Fruit fly (Drosophila melanogaster) whole organism, prepupa: ENCODE measurements around the gene CG6000.

Experiments used
- Blimp-1 ChIP-seq: fragments of 200-800 bp; sonication (Bioruptor generic); optimal IDR thresholded peaks from 3 replicates; lab custom pipeline; 2017; ENCODE audit warnings: missing biosample characterization, missing genetic modification characterization, mild to moderate bottlenecking, moderate library complexity, missing genetic modification reagents
- CG10631 ChIP-seq: fragments of 200-800 bp; sonication (Bioruptor generic); optimal IDR thresholded peaks from 2 replicates; lab custom pipeline; 2016; ENCODE audit warnings: missing biosample characterization, missing genetic modification characterization
- CG10669 ChIP-seq: fragments of 200-800 bp; sonication (Bioruptor generic); optimal IDR thresholded peaks from 3 replicates; lab custom pipeline; 2018; ENCODE audit warnings: missing biosample characterization, mild to moderate bottlenecking, missing genetic modification characterization, moderate library complexity
- CG11762 ChIP-seq: fragments of 200-800 bp; sonication (Bioruptor generic); optimal IDR thresholded peaks from 3 replicates; lab custom pipeline; 2016; ENCODE audit warnings: missing biosample characterization, missing genetic modification characterization; ENCODE audit not compliant: insufficient read depth
- CG11902 ChIP-seq: fragments of 200-800 bp; sonication (Bioruptor generic); optimal IDR thresholded peaks from 3 replicates; lab custom pipeline; 2016; ENCODE audit warnings: missing biosample characterization, missing genetic modification characterization
- CG15336 ChIP-seq: fragments of 200-800 bp; sonication (Bioruptor generic); IDR thresholded peaks from 2 replicates; pipeline ENCODE4 v1.3.6; 2022; ENCODE audit warnings: missing biosample characterization, missing genetic modification characterization
- CG1621 ChIP-seq: fragments of 200-800 bp; sonication (Bioruptor generic); optimal IDR thresholded peaks from 3 replicates; lab custom pipeline; 2018; ENCODE audit warnings: missing biosample characterization, mild to moderate bottlenecking, missing genetic modification characterization
- CG16779 ChIP-seq: fragments of 200-800 bp; sonication (Bioruptor generic); optimal IDR thresholded peaks from 3 replicates; lab custom pipeline; 2017; ENCODE audit warnings: missing biosample characterization, mild to moderate bottlenecking, missing genetic modification characterization
- CG32006 ChIP-seq: fragments of 200-800 bp; sonication (Bioruptor generic); optimal IDR thresholded peaks from 3 replicates; lab custom pipeline; 2017; ENCODE audit warnings: missing biosample characterization, mild to moderate bottlenecking, missing genetic modification characterization
- CG34406 ChIP-seq: fragments of 200-800 bp; sonication (Bioruptor generic); optimal IDR thresholded peaks from 3 replicates; lab custom pipeline; 2016; ENCODE audit warnings: missing biosample characterization, missing genetic modification characterization
- CG3919 ChIP-seq: fragments of 200-800 bp; sonication (Bioruptor generic); optimal IDR thresholded peaks from 3 replicates; lab custom pipeline; 2016; ENCODE audit warnings: missing biosample characterization, missing genetic modification characterization
- CG4318 ChIP-seq: fragments of 200-800 bp; sonication (Bioruptor generic); optimal IDR thresholded peaks from 3 replicates; lab custom pipeline; 2017; ENCODE audit warnings: missing biosample characterization, mild to moderate bottlenecking, missing genetic modification characterization
- CG6163 ChIP-seq: fragments of 200-800 bp; sonication (Bioruptor generic); IDR thresholded peaks from 3 replicates; pipeline ENCODE4 v1.3.6; 2022; ENCODE audit warnings: missing biosample characterization, missing genetic modification characterization
- CG6276 ChIP-seq: fragments of 200-800 bp; sonication (Bioruptor generic); optimal IDR thresholded peaks from 2 replicates; lab custom pipeline; 2017; ENCODE audit warnings: missing biosample characterization, mild to moderate bottlenecking, missing genetic modification characterization
- CG6854 ChIP-seq: fragments of 200-800 bp; sonication (Bioruptor generic); optimal IDR thresholded peaks from 2 replicates; lab custom pipeline; 2017; ENCODE audit warnings: missing biosample characterization, mild to moderate bottlenecking, missing genetic modification characterization
- CG8119 ChIP-seq: fragments of 200-800 bp; sonication (Bioruptor generic); IDR thresholded peaks from 3 replicates; pipeline ENCODE4 v1.3.6; 2022; ENCODE audit warnings: missing biosample characterization, missing genetic modification characterization
- CG8319 ChIP-seq: fragments of 200-800 bp; sonication (Bioruptor generic); optimal IDR thresholded peaks from 3 replicates; lab custom pipeline; 2016; ENCODE audit warnings: missing biosample characterization, missing genetic modification characterization
- CG8632 ChIP-seq: fragments of 200-800 bp; sonication (Bioruptor generic); optimal IDR thresholded peaks from 3 replicates; lab custom pipeline; 2016; ENCODE audit warnings: missing biosample characterization, missing genetic modification characterization
- Eip75B ChIP-seq: fragments of 200-800 bp; sonication (Bioruptor generic); optimal IDR thresholded peaks from 3 replicates; lab custom pipeline; 2016; ENCODE audit warnings: missing biosample characterization, missing genetic modification characterization
- Eip78C ChIP-seq: fragments of 200-800 bp; sonication (Bioruptor generic); peaks from one replicate; lab custom pipeline; 2016; ENCODE audit warnings: missing biosample characterization, missing genetic modification characterization
- Eip93F ChIP-seq: fragments of 200-800 bp; sonication (Bioruptor generic); optimal IDR thresholded peaks from 2 replicates; lab custom pipeline; 2016; ENCODE audit warnings: missing biosample characterization, mild to moderate bottlenecking, missing genetic modification characterization
- Ets21C ChIP-seq: fragments of 200-800 bp; sonication (Bioruptor generic); optimal IDR thresholded peaks from 3 replicates; lab custom pipeline; 2016; ENCODE audit warnings: missing biosample characterization, missing genetic modification characterization
- Ets96B ChIP-seq: fragments of 200-800 bp; optimal IDR thresholded peaks from 2 replicates; lab custom pipeline; 2019; ENCODE audit warnings: missing biosample characterization, mild to moderate bottlenecking, missing genetic modification characterization, moderate library complexity
- Hr39 ChIP-seq: fragments of 200-800 bp; sonication (Bioruptor generic); optimal IDR thresholded peaks from 2 replicates; lab custom pipeline; 2016; ENCODE audit warnings: missing biosample characterization, missing genetic modification characterization
- Hr4 ChIP-seq: fragments of 200-800 bp; sonication (Bioruptor generic); optimal IDR thresholded peaks from 3 replicates; lab custom pipeline; 2016; ENCODE audit warnings: missing biosample characterization, missing genetic modification characterization
- Lpt ChIP-seq: fragments of 200-800 bp; sonication (Bioruptor generic); optimal IDR thresholded peaks from 3 replicates; lab custom pipeline; 2016; ENCODE audit warnings: missing biosample characterization, missing genetic modification characterization
- OdsH ChIP-seq: fragments of 200-800 bp; sonication (Bioruptor generic); optimal IDR thresholded peaks from 3 replicates; lab custom pipeline; 2016; ENCODE audit warnings: missing biosample characterization, missing genetic modification characterization
- Smox ChIP-seq: fragments of 200-800 bp; sonication (Bioruptor generic); optimal IDR thresholded peaks from 3 replicates; lab custom pipeline; 2016; ENCODE audit warnings: missing biosample characterization, missing genetic modification characterization
- Sox102F ChIP-seq: fragments of 200-800 bp; sonication (Bioruptor generic); optimal IDR thresholded peaks from 2 replicates; lab custom pipeline; 2016; ENCODE audit warnings: missing biosample characterization, mild to moderate bottlenecking, missing genetic modification characterization
- Sox14 ChIP-seq: fragments of 200-800 bp; sonication (Bioruptor generic); optimal IDR thresholded peaks from 3 replicates; lab custom pipeline; 2016; ENCODE audit warnings: missing biosample characterization, missing genetic modification characterization
- achi ChIP-seq: fragments of 200-800 bp; sonication (Bioruptor generic); optimal IDR thresholded peaks from 3 replicates; lab custom pipeline; 2016; ENCODE audit warnings: missing biosample characterization, missing genetic modification characterization
- acj6 ChIP-seq: fragments of 200-800 bp; sonication (Bioruptor generic); optimal IDR thresholded peaks from 3 replicates; lab custom pipeline; 2016; ENCODE audit warnings: missing biosample characterization, missing genetic modification characterization
- dac ChIP-seq: fragments of 200-800 bp; sonication (Bioruptor generic); optimal IDR thresholded peaks from 2 replicates; lab custom pipeline; 2017; ENCODE audit warnings: missing biosample characterization, mild to moderate bottlenecking, missing genetic modification characterization
- dsx ChIP-seq: fragments of 200-800 bp; optimal IDR thresholded peaks from 3 replicates; lab custom pipeline; 2019; ENCODE audit warnings: missing biosample characterization, mild to moderate bottlenecking, missing genetic modification characterization, moderate library complexity; ENCODE audit not compliant: poor library complexity, severe bottlenecking
- eg ChIP-seq: fragments of 200-800 bp; sonication (Bioruptor generic); IDR thresholded peaks from 3 replicates; pipeline ENCODE4 v1.3.6; 2022; ENCODE audit warnings: missing biosample characterization, missing genetic modification characterization
- esn ChIP-seq: fragments of 200-800 bp; sonication (Bioruptor generic); optimal IDR thresholded peaks from 2 replicates; lab custom pipeline; 2016; ENCODE audit warnings: missing biosample characterization, mild to moderate bottlenecking, missing genetic modification characterization, moderate library complexity
- fd59A ChIP-seq: fragments of 200-800 bp; sonication (Bioruptor generic); optimal IDR thresholded peaks from 2 replicates; lab custom pipeline; 2017; ENCODE audit warnings: missing biosample characterization, mild to moderate bottlenecking, missing genetic modification characterization, missing genetic modification reagents
- lz ChIP-seq: fragments of 200-800 bp; sonication (Bioruptor generic); optimal IDR thresholded peaks from 3 replicates; lab custom pipeline; 2016; ENCODE audit warnings: missing biosample characterization, missing genetic modification characterization
- net ChIP-seq: fragments of 200-800 bp; sonication (Bioruptor generic); optimal IDR thresholded peaks from 3 replicates; lab custom pipeline; 2016; ENCODE audit warnings: missing biosample characterization, missing genetic modification characterization
- pdm3 ChIP-seq: fragments of 200-800 bp; sonication (Bioruptor generic); optimal IDR thresholded peaks from 3 replicates; lab custom pipeline; 2016; ENCODE audit warnings: missing biosample characterization, missing genetic modification characterization
- salr ChIP-seq, 2 experiments: fragments of 200-800 bp; sonication (Bioruptor generic); optimal IDR thresholded peaks; 3 replicates each; lab custom pipeline; 2016 to 2018; ENCODE audit warnings: missing biosample characterization in 2 of 2, missing genetic modification characterization in 2 of 2, mild to moderate bottlenecking in 1 of 2
- spab ChIP-seq: fragments of 200-800 bp; sonication (Bioruptor generic); optimal IDR thresholded peaks from 2 replicates; lab custom pipeline; 2017; ENCODE audit warnings: missing biosample characterization, mild to moderate bottlenecking, missing genetic modification characterization, missing genetic modification reagents
- ss ChIP-seq, 2 experiments: fragments of 200-800 bp; sonication (Bioruptor generic); optimal IDR thresholded peaks; 2 replicates in 1 of 2; 3 replicates in 1 of 2; lab custom pipeline; 2017 to 2018; ENCODE audit warnings: mild to moderate bottlenecking in 2 of 2, missing biosample characterization in 2 of 2, missing genetic modification characterization in 2 of 2, moderate library complexity in 1 of 2
- svp ChIP-seq: fragments of 200-800 bp; sonication (Bioruptor generic); peaks from one replicate; lab custom pipeline; 2016; ENCODE audit warnings: missing biosample characterization, missing genetic modification characterization
- vri ChIP-seq: fragments of 200-800 bp; sonication (Bioruptor generic); optimal IDR thresholded peaks from 3 replicates; lab custom pipeline; 2016; ENCODE audit warnings: missing biosample characterization, mild to moderate bottlenecking, missing genetic modification characterization

Gene CG6000

dm6 chr3R:24017648-24018047 lies 36.5 kb upstream of the CG6000 start:
- TF ChIP-seq acj6 (GFP tag; lab: Kevin White, UChicago) (peak; percentile 11), pdm3 (GFP tag; lab: Kevin White, UChicago) (peak; percentile 11), CG15336 (GFP tag; lab: Robert Waterston, UW) (peak; percentile 42), dac (GFP tag; lab: Kevin White, UChicago) (no peak), Hr4 (GFP tag; lab: Kevin White, UChicago) (peak; percentile 76), eg (0 out of 3 replicates have a peak, but pooled peaks have one; percentile 56), ss (GFP tag; optimal IDR thresholded peaks at IDR 0.05; lab: Kevin White, UChicago) (no peak), CG11762 (GFP tag; lab: Kevin White, UChicago) (no peak), Eip78C (GFP tag; lab: Kevin White, UChicago) (peak; percentile 45), CG6276 (GFP tag; lab: Kevin White, UChicago) (peak; percentile 36), CG8119 (GFP tag; lab: Robert Waterston, UW) (peak; percentile 44; the same call in 1 of the 3 replicates), CG32006 (GFP tag; lab: Kevin White, UChicago) (peak; percentile 57), CG6163 (GFP tag; lab: Robert Waterston, UW) (0 out of 3 replicates have a peak, but pooled peaks have one; percentile 25), CG11902 (no peak)

- no peak for TF ChIP-seq Sox14
- no peak for TF ChIP-seq ss (GFP tag; optimal IDR thresholded peaks at IDR 0.05; lab: Kevin White, UChicago)
- no peak for TF ChIP-seq Eip75B (GFP tag; lab: Kevin White, UChicago)
Measured at dm6 chr3R:24021895-24022294, 32.3 kb upstream of the CG6000 start.

dm6 chr3R:24024123-24024522 lies 30.1 kb upstream of the CG6000 start:
- TF ChIP-seq eg = peak; percentile 43; the same call in 2 of the 3 replicates
- TF ChIP-seq Ets21C (GFP tag; lab: Kevin White, UChicago) = no peak
- no peak for TF ChIP-seq Eip93F (GFP tag; lab: Kevin White, UChicago)
- peak; percentile 20 to 30 for TF ChIP-seq ss (GFP tag; optimal IDR thresholded peaks at IDR 0.05; lab: Kevin White, UChicago)
- TF ChIP-seq Blimp-1 = no peak
- no peak for TF ChIP-seq Smox (GFP tag; lab: Kevin White, UChicago)
- peak; percentile 52 for TF ChIP-seq CG10631 (GFP tag; lab: Kevin White, UChicago)
- TF ChIP-seq Sox102F (GFP tag; lab: Kevin White, UChicago) = no peak
- TF ChIP-seq svp (GFP tag; lab: Kevin White, UChicago) = no peak
- TF ChIP-seq salr (GFP tag; optimal IDR thresholded peaks at IDR 0.05; lab: Kevin White, UChicago) = peak; percentile 48 to 50
- peak; percentile 2 for TF ChIP-seq CG1621 (tag; lab: Kevin White, UChicago)
- peak; percentile 67 for TF ChIP-seq CG15336 (GFP tag; lab: Robert Waterston, UW)
- peak; percentile 13 for TF ChIP-seq CG16779 (tag; lab: Kevin White, UChicago)
- no peak for TF ChIP-seq CG6854 (GFP tag; lab: Kevin White, UChicago)
- peak; percentile 59 for TF ChIP-seq Sox14
- TF ChIP-seq dac (GFP tag; lab: Kevin White, UChicago) = peak; percentile 0
- TF ChIP-seq CG4318 = peak; percentile 53
- no peak for TF ChIP-seq CG34406
- TF ChIP-seq Ets96B = peak; percentile 55
- TF ChIP-seq achi (GFP tag; lab: Kevin White, UChicago) = peak; percentile 52
- TF ChIP-seq CG8319 (GFP tag; lab: Kevin White, UChicago) = no peak
- TF ChIP-seq net (GFP tag; lab: Kevin White, UChicago) = peak; percentile 22
- no peak for TF ChIP-seq CG8632
- peak; percentile 35 for TF ChIP-seq spab (GFP tag; lab: Kevin White, UChicago)
- peak; percentile 42 for TF ChIP-seq CG3919 (GFP tag; lab: Kevin White, UChicago)
- TF ChIP-seq CG32006 (GFP tag; lab: Kevin White, UChicago) = peak; percentile 79
- peak; percentile 83 for TF ChIP-seq Eip78C (GFP tag; lab: Kevin White, UChicago)
- peak; percentile 74 for TF ChIP-seq dsx
- TF ChIP-seq vri (GFP tag; lab: Kevin White, UChicago) = no peak
- peak; percentile 68 for TF ChIP-seq CG10669 (GFP tag; lab: Kevin White, UChicago)
- peak; percentile 22 for TF ChIP-seq fd59A (GFP tag; lab: Kevin White, UChicago)
- peak; percentile 69 for TF ChIP-seq CG6276 (GFP tag; lab: Kevin White, UChicago)
- TF ChIP-seq OdsH (GFP tag; lab: Kevin White, UChicago) = peak; percentile 43
- no peak for TF ChIP-seq esn
- no peak for TF ChIP-seq CG6163 (GFP tag; lab: Robert Waterston, UW)
- TF ChIP-seq Hr39 = no peak
- peak; percentile 39 for TF ChIP-seq Eip75B (GFP tag; lab: Kevin White, UChicago)
- peak; percentile 31 for TF ChIP-seq acj6 (GFP tag; lab: Kevin White, UChicago)
- no peak for TF ChIP-seq lz (GFP tag; lab: Kevin White, UChicago)
- TF ChIP-seq pdm3 (GFP tag; lab: Kevin White, UChicago) = peak; percentile 58
- peak; percentile 51 for TF ChIP-seq Lpt
- TF ChIP-seq Hr4 (GFP tag; lab: Kevin White, UChicago) = peak; percentile 55
